Worm (Caenorhabditis elegans): ENCODE measurements around the gene snx-6.

The snx-6 gene

ce11 chrV:17921423-17921822, 58.5 kb downstream of the snx-6 start, which contains the start of gene E01B7.2 (continued):
- TF ChIP-seq hlh-30 (tag; optimal IDR thresholded peaks at IDR 0.05; ENCODE audit: insufficient read depth): peak; percentile 60
- no peak for TF ChIP-seq daf-19 (GFP tag; conservative IDR thresholded peaks at IDR 0.05)
- TF ChIP-seq aha-1 (tag): no peak
- TF ChIP-seq lin-29 (GFP tag; IDR thresholded peaks at IDR 0.05): no peak
- peak; percentile 15 for TF ChIP-seq fkh-10 (GFP tag; optimal IDR thresholded peaks at IDR 0.05)
- TF ChIP-seq mdt-29 (GFP tag; IDR thresholded peaks at IDR 0.05): no peak
- no peak for TF ChIP-seq zfp-2 (tag; optimal IDR thresholded peaks at IDR 0.05)
- no peak for TF ChIP-seq ZK546.5 (tag; optimal IDR thresholded peaks at IDR 0.05)
- no peak for TF ChIP-seq madf-5 (GFP tag; IDR thresholded peaks at IDR 0.05)
- TF ChIP-seq lsy-2 (tag; optimal IDR thresholded peaks at IDR 0.05): peak in 1 of 2 experiments; percentile 88
- no peak for TF ChIP-seq mdl-1 (tag; optimal IDR thresholded peaks at IDR 0.05)
- no peak for TF ChIP-seq madf-9 (GFP tag; conservative IDR thresholded peaks at IDR 0.05)
- no peak for TF ChIP-seq Y75B8A.6 (GFP tag; IDR thresholded peaks at IDR 0.05)
- TF ChIP-seq dmd-9 (GFP tag; IDR thresholded peaks at IDR 0.05): no peak
- TF ChIP-seq vab-7 (GFP tag; IDR thresholded peaks at IDR 0.05): no peak
- TF ChIP-seq tra-1 (GFP tag; IDR thresholded peaks at IDR 0.05): no peak

- no peak for TF ChIP-seq gei-8 (GFP tag; optimal IDR thresholded peaks at IDR 0.05)
Observed at ce11 chrV:17918726-17919125, 61.2 kb downstream of the snx-6 start, which contains the start of gene C06H5.8. Gene C06H5.8 (plus strand): TSS chrV:17919026.
